Fruit fly (Drosophila melanogaster) Kc167 (cell line): Measurements from ENCODE around the gene CG3713.

ENCODE experiments used
- Sin3A ChIP-seq: fragments of >200 bp; optimal IDR thresholded peaks from 2 replicates; lab custom pipeline; 2018; ENCODE audit warnings: missing external identifiers
- h ChIP-seq: fragments of >200 bp; optimal IDR thresholded peaks from 3 replicates; lab custom pipeline; 2018; ENCODE audit warnings: missing external identifiers
- insv ChIP-seq: fragments of >200 bp; optimal IDR thresholded peaks from 3 replicates; lab custom pipeline; 2018; ENCODE audit warnings: missing external identifiers
- psq ChIP-seq: fragments of >200 bp; optimal IDR thresholded peaks from 2 replicates; lab custom pipeline; 2017; ENCODE audit warnings: missing external identifiers
- ttk ChIP-seq: sonication (Bioruptor generic); optimal IDR thresholded peaks from 2 replicates; lab custom pipeline; 2017; ENCODE audit warnings: missing external identifiers

DNA sequence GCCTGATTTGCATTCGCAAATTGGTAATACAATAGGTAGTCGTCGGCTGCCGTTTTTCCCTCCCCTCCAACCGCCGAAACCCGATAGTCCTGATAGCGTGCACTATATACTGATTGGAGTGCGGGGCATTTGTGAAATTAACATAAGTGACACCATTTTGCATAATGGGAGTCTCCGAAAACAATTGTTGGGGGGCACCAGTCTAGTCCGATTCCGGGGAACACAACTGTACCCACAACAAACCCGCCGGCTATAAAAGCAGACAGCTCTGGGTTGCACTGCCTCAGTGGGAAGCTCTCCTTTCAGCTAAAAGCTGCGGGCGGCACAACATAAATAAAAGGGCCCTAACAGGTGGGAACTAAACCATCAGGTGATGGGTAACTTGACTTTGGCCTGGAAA, 15.4 kb upstream of the CG3713 start, which contains the start of gene CG14634:
- TF ChIP-seq Sin3A (lab: Kevin White, UChicago) (no peak), insv (no peak), psq (lab: Kevin White, UChicago) (no peak), ttk (lab: Kevin White, UChicago) (no peak), h (lab: Kevin White, UChicago) (no peak)
